Worm (Caenorhabditis elegans): ENCODE data around the gene F29G6.1.
A peak's percentile ranks its signal among the peaks of the same experiment; 100 is the strongest.

F29G6.1 gene

ce11 chrX:11474605-11475385 lies 27.3 kb upstream of the F29G6.1 start (continued):
- TF ChIP-seq ceh-62 (tag; optimal IDR thresholded peaks at IDR 0.05) (no peak), lir-3 (tag; optimal IDR thresholded peaks at IDR 0.05) (no peak), ZK337.2 (GFP tag; IDR thresholded peaks at IDR 0.05) (no peak), ceh-28 (tag; optimal IDR thresholded peaks at IDR 0.05) (no peak), dmd-6 (GFP tag; IDR thresholded peaks at IDR 0.05) (no peak), nhr-11 (tag; optimal IDR thresholded peaks at IDR 0.05) (peak; percentile 34), nhr-237 (tag; optimal IDR thresholded peaks at IDR 0.05) (no peak), lin-39 (tag; optimal IDR thresholded peaks at IDR 0.05) (no peak), hlh-11 (tag; optimal IDR thresholded peaks at IDR 0.05) (peak; percentile 12), hmg-1.1 (GFP tag; IDR thresholded peaks at IDR 0.05) (peak; percentile 36; the same call in 1 of the 2 replicates), madf-9 (GFP tag; conservative IDR thresholded peaks at IDR 0.05) (no peak), ceh-82 (tag; optimal IDR thresholded peaks at IDR 0.05) (no peak), jun-1 (tag; optimal IDR thresholded peaks at IDR 0.05) (no peak)

DNA sequence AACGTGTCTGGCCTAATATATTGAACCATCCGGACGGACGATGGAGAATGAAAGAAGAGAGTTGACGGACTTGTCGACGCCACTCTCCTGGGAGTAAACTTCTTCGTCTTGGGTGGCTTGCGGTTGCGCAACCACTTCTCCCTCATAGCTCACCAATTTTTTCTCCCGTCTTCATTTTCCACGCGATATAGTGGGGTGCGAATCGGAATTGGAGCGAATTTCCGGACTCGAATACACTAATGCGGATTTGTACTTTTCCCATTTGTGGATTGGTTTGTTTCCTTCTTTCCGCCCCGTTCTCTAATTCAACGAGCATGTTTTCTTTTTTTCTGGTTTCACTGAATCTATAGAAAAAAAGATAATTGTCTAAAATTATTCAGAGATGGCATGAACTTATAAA lies 26.3 kb upstream of the F29G6.1 start:
- TF ChIP-seq mdl-1 (tag; optimal IDR thresholded peaks at IDR 0.05), result no peak
- TF ChIP-seq aha-1 (tag), result peak; percentile 94
- TF ChIP-seq ctbp-1 (GFP tag; IDR thresholded peaks at IDR 0.05), result no peak
- 0 out of 2 replicates have a peak, but pooled peaks have one; percentile 42 for TF ChIP-seq egl-43 (GFP tag; IDR thresholded peaks at IDR 0.05)
- TF ChIP-seq F10B5.3 (tag; optimal IDR thresholded peaks at IDR 0.05), result no peak

ce11 chrX:11477748-11478147 lies 24.3 kb upstream of the F29G6.1 start:
- TF ChIP-seq nhr-41 (GFP tag; IDR thresholded peaks at IDR 0.05) (no peak), dmd-9 (GFP tag; IDR thresholded peaks at IDR 0.05) (0 out of 2 replicates have a peak, but pooled peaks have one; percentile 12), ceh-32 (tag; optimal IDR thresholded peaks at IDR 0.05; ENCODE audit: poor library complexity) (no peak), dmd-8 (GFP tag; IDR thresholded peaks at IDR 0.05) (peak; percentile 51; the same call in 1 of the 2 replicates), mes-2 (tag; optimal IDR thresholded peaks at IDR 0.05; ENCODE audit: poor library complexity, severe bottlenecking) (no peak), F44E2.7 (GFP tag; IDR thresholded peaks at IDR 0.05) (no peak), snpc-4 (tag; optimal IDR thresholded peaks at IDR 0.05) (no peak), zag-1 (tag; optimal IDR thresholded peaks at IDR 0.05) (no peak), dve-1 (tag; optimal IDR thresholded peaks at IDR 0.05; ENCODE audit: insufficient read depth) (no peak), zfp-2 (tag; optimal IDR thresholded peaks at IDR 0.05) (no peak), Y48G9A.11 (GFP tag; IDR thresholded peaks at IDR 0.05) (no peak), F10B5.3 (tag; optimal IDR thresholded peaks at IDR 0.05) (no peak), spr-3 (GFP tag; optimal IDR thresholded peaks at IDR 0.05) (no peak), ceh-20 (GFP tag; IDR thresholded peaks at IDR 0.05) (no peak), mxl-3 (GFP tag; optimal IDR thresholded peaks at IDR 0.05) (peak; percentile 3), hlh-30 (tag; optimal IDR thresholded peaks at IDR 0.05; ENCODE audit: insufficient read depth) (peak; percentile 3), T20F7.1 (GFP tag; optimal IDR thresholded peaks at IDR 0.05) (no peak), pha-4 (GFP tag; IDR thresholded peaks at IDR 0.05) (0 out of 2 replicates have a peak, but pooled peaks have one; percentile 36), pha-4 (tag; optimal IDR thresholded peaks at IDR 0.05) (no peak), nhr-111 (GFP tag; optimal IDR thresholded peaks at IDR 0.05) (no peak), lim-7 (GFP tag; IDR thresholded peaks at IDR 0.05) (no peak), R02D3.7 (tag; optimal IDR thresholded peaks at IDR 0.05) (no peak), T26A8.4 (GFP tag; IDR thresholded peaks at IDR 0.05) (0 out of 2 replicates have a peak, but pooled peaks have one; percentile 29), zip-11 (GFP tag; IDR thresholded peaks at IDR 0.05) (no peak), pqm-1 (tag; optimal IDR thresholded peaks at IDR 0.05) (no peak), cey-2 (tag; optimal IDR thresholded peaks at IDR 0.05; ENCODE audit: borderline replicate concordance, insufficient read depth) (no peak), nhr-6 (tag; optimal IDR thresholded peaks at IDR 0.05) (no peak), set-16 (GFP tag; IDR thresholded peaks at IDR 0.05) (no peak), hlh-11 (tag; optimal IDR thresholded peaks at IDR 0.05) (peak; percentile 7), lin-38 (GFP tag; IDR thresholded peaks at IDR 0.05) (0 out of 2 replicates have a peak, but pooled peaks have one; percentile 5), tra-1 (GFP tag; IDR thresholded peaks at IDR 0.05) (no peak)

All from whole organism, L4 larva.